Worm (Caenorhabditis elegans) whole organism, midembryonic: ENCODE data around the gene plx-2.

Experiments
- flt-1 ChIP-seq: fragments of 200-800 bp; sonication (Bioruptor generic); IDR thresholded peaks from 2 replicates; pipeline ENCODE4 v1.3.6; 2022; ENCODE audit warnings: missing genetic modification characterization, missing compliant biosample characterization
- med-1 ChIP-seq: sonication (generic microtip); optimal IDR thresholded peaks from 2 replicates; lab custom pipeline; 2017; ENCODE audit warnings: missing genetic modification characterization, mild to moderate bottlenecking, missing compliant biosample characterization, antibody characterized with exemption, missing genetic modification reagents; ENCODE audit not compliant: insufficient read depth
- ref-1 ChIP-seq: fragments of 200-800 bp; sonication (Bioruptor generic); conservative IDR thresholded peaks from 2 replicates; pipeline ENCODE4 v1.3.6; 2022; ENCODE audit warnings: missing genetic modification reagents, missing genetic modification characterization, missing compliant biosample characterization
- ztf-23 ChIP-seq: fragments of 200-800 bp; sonication (Bioruptor generic); IDR thresholded peaks from 2 replicates; pipeline ENCODE4 v1.3.6; 2022; ENCODE audit warnings: missing genetic modification reagents, missing genetic modification characterization, missing compliant biosample characterization
- ztf-29 ChIP-seq: fragments of 200-800 bp; sonication (Bioruptor generic); IDR thresholded peaks from 2 replicates; pipeline ENCODE4 v1.3.6; 2022; ENCODE audit warnings: missing genetic modification reagents, missing genetic modification characterization, missing compliant biosample characterization

DNA sequence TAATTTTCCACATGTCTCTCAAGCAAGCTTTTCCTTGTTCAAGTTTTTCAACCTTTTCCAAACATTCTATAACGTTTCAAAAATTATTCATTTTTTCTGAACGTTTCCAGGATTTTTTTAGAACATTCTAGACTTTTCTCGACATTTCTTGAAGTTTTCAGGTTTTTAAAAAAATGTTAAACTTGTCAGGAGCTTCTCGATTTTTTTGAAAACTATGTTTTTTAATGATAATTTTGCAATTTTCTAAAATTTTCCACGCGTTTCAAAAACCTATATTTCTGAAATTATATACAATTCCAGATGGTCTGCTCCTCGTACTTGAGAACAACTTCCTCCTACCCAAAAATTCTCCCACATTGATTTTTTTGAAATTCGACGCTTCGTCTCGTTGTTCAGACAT is 30.6 kb upstream of the plx-2 start, which contains the start of gene dmsr-6:
- TF ChIP-seq med-1 (no peak), ztf-23 (GFP tag; lab: Robert Waterston, UW) (no peak), flt-1 (no peak), ref-1 (GFP tag; lab: Robert Waterston, UW) (no peak), ztf-29 (no peak)
